Fruit fly (Drosophila melanogaster) S2 (cell line): ENCODE results near the gene Oat.

Source experiments
- CG8478 ChIP-seq: fragments of >200 bp; optimal IDR thresholded peaks from 2 replicates; lab custom pipeline; 2018
- CTCF ChIP-seq, 2 experiments: fragments of >200 bp; optimal IDR thresholded peaks; 2 replicates each; lab custom pipeline; 2018

DNA sequence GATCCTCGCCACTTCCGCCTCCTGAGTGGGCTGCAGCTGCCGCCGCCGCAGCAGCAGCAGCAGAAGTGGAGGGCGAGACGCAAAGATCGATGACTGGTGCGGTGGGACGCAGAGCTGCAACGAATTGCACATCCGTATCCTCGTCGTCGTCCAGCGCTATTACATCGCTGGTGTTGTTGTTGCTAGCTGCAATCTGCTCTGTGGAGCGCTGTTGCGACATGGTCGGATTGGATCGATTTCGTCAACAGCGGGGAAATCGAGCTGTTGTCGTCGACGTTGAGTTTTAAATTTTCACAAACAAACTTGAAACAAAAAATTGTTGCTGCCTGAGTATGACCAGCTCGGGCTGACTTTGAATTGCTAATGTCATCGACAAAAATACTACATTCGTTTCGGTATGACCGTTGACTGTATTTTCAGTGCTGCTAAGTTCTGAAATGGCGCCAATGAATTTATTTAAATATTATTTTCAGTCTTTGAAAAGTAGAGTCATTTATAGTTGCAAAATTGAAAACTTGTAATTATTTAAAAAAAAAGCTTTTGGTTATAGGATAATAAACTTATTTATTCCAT lies 7.1 kb downstream of the Oat start, which contains the start of gene Rnf146:
- TF ChIP-seq CG8478 (lab: Kevin White, UChicago) (no peak), CTCF (optimal IDR thresholded peaks at IDR 0.05; lab: Kevin White, UChicago) (no peak)
